Fruit fly (Drosophila melanogaster): ENCODE data around the gene CG17141.

Gene CG17141

DNA sequence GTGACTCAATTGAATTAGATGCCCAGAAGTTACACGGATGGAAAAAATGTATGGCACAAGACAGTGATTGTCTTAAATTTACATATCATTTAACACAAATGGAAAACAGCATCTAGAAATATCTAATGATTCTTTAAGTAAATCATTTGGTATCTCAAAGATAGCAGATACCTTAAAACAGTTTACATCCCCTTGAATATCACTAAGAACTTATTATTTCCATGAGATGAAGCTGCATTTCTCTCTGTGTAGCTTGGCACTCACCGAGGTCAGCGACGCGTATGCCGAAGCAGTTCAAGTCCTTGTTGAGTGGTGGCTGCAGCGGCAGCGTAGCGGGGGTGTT lies 27.8 kb downstream of the CG17141 start (continued):
- no peak for TF ChIP-seq Hmx (GFP tag; optimal IDR thresholded peaks at IDR 0.05)
- no peak for TF ChIP-seq CG3065 (GFP tag; optimal IDR thresholded peaks at IDR 0.05)
- TF ChIP-seq unc-4 (GFP tag; IDR thresholded peaks at IDR 0.05; ENCODE audit: partially characterized antibody): no peak
- 0 out of 2 replicates have a peak, but pooled peaks have one; percentile 11 for TF ChIP-seq E2f1 (GFP tag; IDR thresholded peaks at IDR 0.05)
- no peak for TF ChIP-seq Poxn (GFP tag; IDR thresholded peaks at IDR 0.05)
- no peak for TF ChIP-seq Ravus (GFP tag; IDR thresholded peaks at IDR 0.05)
- no peak for TF ChIP-seq ro (GFP tag; IDR thresholded peaks at IDR 0.05)
- TF ChIP-seq pnt (GFP tag; optimal IDR thresholded peaks at IDR 0.05): peak; percentile 27
- no peak for TF ChIP-seq TFAM (GFP tag; optimal IDR thresholded peaks at IDR 0.05)
- peak; percentile 5 for TF ChIP-seq org-1 (GFP tag; optimal IDR thresholded peaks at IDR 0.05)
- TF ChIP-seq Spps (tag; optimal IDR thresholded peaks at IDR 0.05): no peak
- no peak for TF ChIP-seq sqz (GFP tag; optimal IDR thresholded peaks at IDR 0.05)
- TF ChIP-seq oc (tag; optimal IDR thresholded peaks at IDR 0.05): no peak
- no peak for TF ChIP-seq CG13624 (GFP tag; optimal IDR thresholded peaks at IDR 0.05)
- no peak for TF ChIP-seq kni (GFP tag; optimal IDR thresholded peaks at IDR 0.05)
- no peak for TF ChIP-seq ac (GFP tag; optimal IDR thresholded peaks at IDR 0.05)
- peak; percentile 35 for TF ChIP-seq CG10543 (GFP tag; optimal IDR thresholded peaks at IDR 0.05)
- TF ChIP-seq CG3995 (GFP tag; optimal IDR thresholded peaks at IDR 0.05): no peak
- no peak for TF ChIP-seq CG10959 (GFP tag; IDR thresholded peaks at IDR 0.05)
- no peak for TF ChIP-seq HLH54F (GFP tag; optimal IDR thresholded peaks at IDR 0.05)
- TF ChIP-seq CrebB (tag; optimal IDR thresholded peaks at IDR 0.05): no peak
- TF ChIP-seq CG8281 (tag; optimal IDR thresholded peaks at IDR 0.05): no peak
- TF ChIP-seq Abd-B (GFP tag; optimal IDR thresholded peaks at IDR 0.05): no peak
- no peak for TF ChIP-seq crp (GFP tag; optimal IDR thresholded peaks at IDR 0.05)
- no peak for TF ChIP-seq her (GFP tag; optimal IDR thresholded peaks at IDR 0.05)
- TF ChIP-seq B-H1 (GFP tag; IDR thresholded peaks at IDR 0.05): 0 out of 3 replicates have a peak, but pooled peaks have one; percentile 25
- TF ChIP-seq Kr (GFP tag; optimal IDR thresholded peaks at IDR 0.05): no peak
- TF ChIP-seq CG7786 (GFP tag; optimal IDR thresholded peaks at IDR 0.05): no peak
- no peak for TF ChIP-seq NFAT (GFP tag; IDR thresholded peaks at IDR 0.05)
- no peak for TF ChIP-seq CG14441 (GFP tag; IDR thresholded peaks at IDR 0.05)
- no peak for TF ChIP-seq CG1792 (GFP tag; optimal IDR thresholded peaks at IDR 0.05)
- no peak for TF ChIP-seq insv (GFP tag; optimal IDR thresholded peaks at IDR 0.05)
- no peak for TF ChIP-seq fu2 (GFP tag; optimal IDR thresholded peaks at IDR 0.05)
- TF ChIP-seq CG6813 (GFP tag; optimal IDR thresholded peaks at IDR 0.05): peak; percentile 12
- TF ChIP-seq grn (GFP tag; optimal IDR thresholded peaks at IDR 0.05): no peak
- no peak for TF ChIP-seq CG15601 (tag; optimal IDR thresholded peaks at IDR 0.05)
- TF ChIP-seq ash1 (GFP tag; optimal IDR thresholded peaks at IDR 0.05): no peak
- no peak for TF ChIP-seq en (GFP tag; optimal IDR thresholded peaks at IDR 0.05)
- TF ChIP-seq CG17612 (GFP tag; IDR thresholded peaks at IDR 0.05): no peak
- no peak for TF ChIP-seq CG14860 (GFP tag; IDR thresholded peaks at IDR 0.05; ENCODE audit: partially characterized antibody)
- no peak for TF ChIP-seq ssp (GFP tag; IDR thresholded peaks at IDR 0.05)
- no peak for TF ChIP-seq CG12942 (GFP tag; optimal IDR thresholded peaks at IDR 0.05)
- TF ChIP-seq stwl (tag; optimal IDR thresholded peaks at IDR 0.05): no peak
- no peak for TF ChIP-seq CG14667 (GFP tag; IDR thresholded peaks at IDR 0.05)
- peak; percentile 25 for TF ChIP-seq CG8924 (tag; optimal IDR thresholded peaks at IDR 0.05)
- TF ChIP-seq odd (GFP tag; optimal IDR thresholded peaks at IDR 0.05): no peak
- peak; percentile 68 for TF ChIP-seq row (GFP tag; IDR thresholded peaks at IDR 0.05)
- TF ChIP-seq Hmr (GFP tag; optimal IDR thresholded peaks at IDR 0.05): no peak
- no peak for TF ChIP-seq CG7745 (tag; optimal IDR thresholded peaks at IDR 0.05)
- TF ChIP-seq corto (GFP tag; optimal IDR thresholded peaks at IDR 0.05): no peak
- peak; percentile 10; the same call in 1 of the 2 replicates for TF ChIP-seq CG32532 (GFP tag; IDR thresholded peaks at IDR 0.05)
- TF ChIP-seq CG6689 (GFP tag; IDR thresholded peaks at IDR 0.05): no peak
